Fruit fly (Drosophila melanogaster) Kc167 (cell line): ENCODE data around the gene r-l.

Experiments
- Myc ChIP-seq: fragments of >200 bp; optimal IDR thresholded peaks from 2 replicates; lab custom pipeline; 2017; ENCODE audit warnings: missing external identifiers
- Sin3A ChIP-seq: fragments of >200 bp; optimal IDR thresholded peaks from 2 replicates; lab custom pipeline; 2018; ENCODE audit warnings: missing external identifiers
- h ChIP-seq: fragments of >200 bp; optimal IDR thresholded peaks from 3 replicates; lab custom pipeline; 2018; ENCODE audit warnings: missing external identifiers
- insv ChIP-seq: fragments of >200 bp; optimal IDR thresholded peaks from 3 replicates; lab custom pipeline; 2018; ENCODE audit warnings: missing external identifiers
- psq ChIP-seq: fragments of >200 bp; optimal IDR thresholded peaks from 2 replicates; lab custom pipeline; 2017; ENCODE audit warnings: missing external identifiers
- ttk ChIP-seq: sonication (Bioruptor generic); optimal IDR thresholded peaks from 2 replicates; lab custom pipeline; 2017; ENCODE audit warnings: missing external identifiers

DNA sequence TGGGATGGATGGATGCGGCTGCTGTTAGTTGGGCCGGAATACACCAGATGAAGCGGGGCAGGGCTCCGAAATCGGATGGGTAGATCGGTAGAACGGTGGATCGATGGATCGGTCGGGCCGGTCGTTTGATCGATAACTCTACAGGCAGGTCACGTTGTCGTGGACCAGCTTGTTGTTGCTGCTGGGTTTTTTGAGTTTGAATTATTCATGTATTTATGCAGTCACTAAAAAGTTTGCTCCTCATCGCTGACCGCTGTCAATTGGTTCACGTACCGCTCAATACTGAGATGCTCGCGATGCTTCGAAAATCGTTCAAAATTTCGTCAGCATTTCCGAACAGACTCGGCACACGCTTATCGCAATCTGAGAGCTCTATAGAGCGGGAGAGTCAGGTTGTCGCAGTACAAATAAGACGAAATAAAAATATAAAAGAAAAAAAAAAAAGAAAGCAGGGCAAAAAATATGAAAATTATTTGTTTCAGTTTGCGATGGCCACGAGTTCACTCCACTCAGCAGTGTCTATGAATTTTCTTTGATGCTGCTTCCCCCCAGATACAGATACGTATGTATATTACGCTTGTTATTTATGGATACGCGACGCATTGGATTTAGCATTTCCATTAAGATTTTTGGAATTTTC, 49.1 kb downstream of the r-l start, which contains the start of gene peg:
- no peak for TF ChIP-seq Sin3A (lab: Kevin White, UChicago)
- TF ChIP-seq psq, result no peak
- TF ChIP-seq insv, result no peak
- TF ChIP-seq h (lab: Kevin White, UChicago), result no peak
- TF ChIP-seq Myc (lab: Kevin White, UChicago), result no peak
- TF ChIP-seq ttk, result no peak
